Fruit fly (Drosophila melanogaster): ENCODE results near the gene CG14143.
A peak's percentile ranks its signal among the peaks of the same experiment; 100 is the strongest.

CG14143 gene

DNA sequence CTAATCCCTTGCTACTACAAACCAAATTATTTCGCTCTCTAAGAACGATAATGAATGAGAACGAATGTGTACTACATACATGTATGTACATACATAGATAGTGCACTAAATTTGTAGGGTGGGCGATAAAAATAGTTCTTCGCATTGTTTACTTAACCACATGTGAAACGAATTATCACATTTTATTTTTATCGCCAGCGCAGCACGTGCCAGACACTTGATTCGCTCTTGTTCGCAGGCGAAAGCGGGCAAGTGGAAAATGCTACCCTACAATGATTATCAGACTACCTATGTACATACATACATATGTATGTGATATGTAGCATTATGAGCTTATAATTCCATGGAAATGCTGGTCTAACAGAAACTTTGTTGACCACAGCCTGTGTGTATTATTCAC, 49.0 kb upstream of the CG14143 start (continued):
- TF ChIP-seq twi (tag; optimal IDR thresholded peaks at IDR 0.05) (peak; percentile 80), dimm (GFP tag; IDR thresholded peaks at IDR 0.05) (no peak), CG34376 (GFP tag; optimal IDR thresholded peaks at IDR 0.05) (peak; percentile 42), dm (GFP tag; optimal IDR thresholded peaks at IDR 0.05) (peak; percentile 29), sens (GFP tag) (peak; percentile 59), CG15514 (GFP tag; optimal IDR thresholded peaks at IDR 0.05) (peak; percentile 27), CG7987 (GFP tag; optimal IDR thresholded peaks at IDR 0.05) (peak; percentile 35), Med (GFP tag) (peak; percentile 54), Hr3 (GFP tag; optimal IDR thresholded peaks at IDR 0.05) (no peak), CG1792 (GFP tag; optimal IDR thresholded peaks at IDR 0.05) (no peak), cato (GFP tag; optimal IDR thresholded peaks at IDR 0.05; ENCODE audit: borderline replicate concordance) (no peak), wek (GFP tag; optimal IDR thresholded peaks at IDR 0.05) (peak; percentile 28), lab (GFP tag; optimal IDR thresholded peaks at IDR 0.05) (peak; percentile 28), caup (GFP tag; optimal IDR thresholded peaks at IDR 0.05; ENCODE audit: severe bottlenecking) (no peak), so (GFP tag; IDR thresholded peaks at IDR 0.05) (0 out of 3 replicates have a peak, but pooled peaks have one; percentile 31), kni (GFP tag; optimal IDR thresholded peaks at IDR 0.05) (no peak), CG7963 (GFP tag; IDR thresholded peaks at IDR 0.05; ENCODE audit: partially characterized antibody) (no peak), az2 (GFP tag; optimal IDR thresholded peaks at IDR 0.05) (no peak)

DNA sequence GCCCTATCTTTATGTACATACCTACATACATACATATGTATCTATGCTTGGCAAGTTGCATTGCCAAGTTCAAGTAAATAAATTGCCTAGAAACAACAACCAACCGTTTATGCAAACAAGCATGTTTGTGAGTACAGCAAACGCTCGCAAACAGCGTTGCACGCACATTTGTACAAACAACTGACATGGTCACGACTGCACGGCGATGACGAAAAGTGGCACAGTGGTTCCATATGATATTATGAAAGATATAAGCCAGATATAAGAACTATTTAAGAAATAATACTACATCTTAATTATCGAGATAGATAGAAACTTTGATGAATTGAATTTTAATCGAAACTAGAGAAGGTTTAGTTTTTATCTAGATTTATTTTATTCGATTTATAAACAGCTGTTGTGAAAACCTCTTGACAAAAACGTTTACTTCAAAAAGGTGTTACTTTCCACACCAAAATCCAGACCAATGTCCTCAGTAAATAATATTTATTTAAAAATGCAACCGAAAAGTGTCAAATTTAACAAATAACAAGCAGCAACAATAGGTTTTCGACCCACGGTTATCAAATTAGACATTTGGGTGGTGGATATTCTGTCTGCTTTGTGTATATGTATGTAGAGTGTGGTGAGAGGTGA, 44.9 kb upstream of the CG14143 start:
- peak; percentile 89 for TF ChIP-seq fd96Cb (tag; optimal IDR thresholded peaks at IDR 0.05)
- peak; percentile 81 for TF ChIP-seq Lhr (GFP tag; optimal IDR thresholded peaks at IDR 0.05)
- TF ChIP-seq Adf1 (GFP tag; IDR thresholded peaks at IDR 0.05): peak; percentile 51
- peak; percentile 84; the same call in 1 of the 2 replicates for TF ChIP-seq lmd (GFP tag; IDR thresholded peaks at IDR 0.05)
- TF ChIP-seq grau (tag; optimal IDR thresholded peaks at IDR 0.05): peak; percentile 92
- TF ChIP-seq jumu (GFP tag; optimal IDR thresholded peaks at IDR 0.05): peak; percentile 68
- TF ChIP-seq gt (GFP tag; IDR thresholded peaks at IDR 0.05): peak; percentile 21; the same call in 1 of the 2 replicates
- peak; percentile 84 for TF ChIP-seq Ptx1 (GFP tag; IDR thresholded peaks at IDR 0.05)
- TF ChIP-seq cg (GFP tag; optimal IDR thresholded peaks at IDR 0.05): peak; percentile 54
- TF ChIP-seq CG34422 (GFP tag; IDR thresholded peaks at IDR 0.05): peak; percentile 74
- TF ChIP-seq zfh1 (GFP tag; IDR thresholded peaks at IDR 0.05): peak; percentile 88
- peak; percentile 75 for TF ChIP-seq CG17359 (tag; optimal IDR thresholded peaks at IDR 0.05)
- peak; percentile 70 for TF ChIP-seq CG34376 (GFP tag; optimal IDR thresholded peaks at IDR 0.05)
- peak; percentile 70 for TF ChIP-seq btn (GFP tag; optimal IDR thresholded peaks at IDR 0.05)
- peak; percentile 41; the same call in 1 of the 2 replicates for TF ChIP-seq CG9932 (GFP tag; IDR thresholded peaks at IDR 0.05)
- TF ChIP-seq CG1832 (GFP tag; optimal IDR thresholded peaks at IDR 0.05): no peak
- TF ChIP-seq CG17829 (tag; optimal IDR thresholded peaks at IDR 0.05): peak; percentile 95
- peak; percentile 69 for TF ChIP-seq pnt (GFP tag; optimal IDR thresholded peaks at IDR 0.05)
- TF ChIP-seq Rx (GFP tag; IDR thresholded peaks at IDR 0.05): peak; percentile 32
- TF ChIP-seq Dbx (GFP tag; IDR thresholded peaks at IDR 0.05): peak; percentile 53; the same call in 1 of the 3 replicates
- peak; percentile 73 for TF ChIP-seq disco-r (GFP tag; optimal IDR thresholded peaks at IDR 0.05)
- peak; percentile 62 for TF ChIP-seq D19B (GFP tag; optimal IDR thresholded peaks at IDR 0.05)
- TF ChIP-seq CG7357 (GFP tag; IDR thresholded peaks at IDR 0.05): no peak; the same call in none of the 3 replicates
- peak; percentile 26 for TF ChIP-seq CG13624 (GFP tag; optimal IDR thresholded peaks at IDR 0.05)
- TF ChIP-seq HLH54F (GFP tag; optimal IDR thresholded peaks at IDR 0.05): peak; percentile 57
- TF ChIP-seq CG15269 (tag; optimal IDR thresholded peaks at IDR 0.05): peak; percentile 95
- peak; percentile 61 for TF ChIP-seq ash1 (GFP tag; optimal IDR thresholded peaks at IDR 0.05)
- TF ChIP-seq sqz (GFP tag; optimal IDR thresholded peaks at IDR 0.05): peak; percentile 86
- peak; percentile 31; the same call in 1 of the 2 replicates for TF ChIP-seq CG17612 (GFP tag; IDR thresholded peaks at IDR 0.05)
- peak; percentile 71; the same call in 1 of the 2 replicates for TF ChIP-seq ro (GFP tag; IDR thresholded peaks at IDR 0.05)
- TF ChIP-seq Deaf1 (tag; optimal IDR thresholded peaks at IDR 0.05): peak; percentile 77
- peak; percentile 75 for TF ChIP-seq CG10274 (GFP tag; optimal IDR thresholded peaks at IDR 0.05)

All from whole organism, embryonic.